Fruit fly (Drosophila melanogaster): Measurements from ENCODE around the gene Dref.

DNA sequence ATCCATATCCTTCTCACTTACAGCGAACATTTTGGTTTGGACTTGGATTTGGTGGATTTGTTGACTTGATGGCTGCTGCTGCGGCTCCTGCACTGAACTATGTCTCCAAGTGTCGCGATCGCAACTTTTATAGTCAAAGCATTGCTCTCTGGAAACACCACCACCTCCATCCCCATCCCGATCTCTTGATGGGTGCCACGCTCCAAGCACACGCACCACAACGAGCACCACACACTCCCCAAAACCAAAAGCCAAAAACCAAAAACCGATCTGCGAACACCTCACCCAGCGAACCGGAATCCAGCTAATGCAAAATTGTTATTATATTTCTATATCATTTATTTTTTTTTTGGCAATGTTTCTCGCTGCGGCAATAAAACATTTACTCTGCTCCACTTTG, 34.0 kb downstream of the Dref start, which contains the start of gene Cpr30F:
- no peak for TF ChIP-seq inv (GFP tag; IDR thresholded peaks at IDR 0.05; ENCODE audit: partially characterized antibody)
- TF ChIP-seq CG2199 (GFP tag; IDR thresholded peaks at IDR 0.05): no peak
- TF ChIP-seq sim (GFP tag; IDR thresholded peaks at IDR 0.05): no peak
- no peak for TF ChIP-seq amos (GFP tag; IDR thresholded peaks at IDR 0.05; ENCODE audit: partially characterized antibody)
- no peak for TF ChIP-seq CG3407 (GFP tag; optimal IDR thresholded peaks at IDR 0.05)
- TF ChIP-seq grau (tag; optimal IDR thresholded peaks at IDR 0.05): no peak
- TF ChIP-seq CG31224 (GFP tag; IDR thresholded peaks at IDR 0.05): no peak
- no peak for TF ChIP-seq CG11398 (GFP tag; optimal IDR thresholded peaks at IDR 0.05)
- TF ChIP-seq her (GFP tag; optimal IDR thresholded peaks at IDR 0.05): no peak
- no peak for TF ChIP-seq CoRest (tag; optimal IDR thresholded peaks at IDR 0.05)
- no peak for TF ChIP-seq CG3995 (GFP tag; optimal IDR thresholded peaks at IDR 0.05)
- TF ChIP-seq ssp (GFP tag; IDR thresholded peaks at IDR 0.05): no peak

Measured in whole organism, embryonic.